Worm (Caenorhabditis elegans) whole organism, L4 larva: ENCODE data around the gene Y75B12B.13.

ENCODE experiments used
- D1046.2 ChIP-seq: fragments of 200-800 bp; sonication (Bioruptor generic); IDR thresholded peaks from 2 replicates; pipeline ENCODE4 v1.3.6; 2022; ENCODE audit warnings: missing genetic modification characterization, missing compliant biosample characterization
- F37D6.2 ChIP-seq: sonication (generic microtip); optimal IDR thresholded peaks from 2 replicates; lab custom pipeline; 2016; ENCODE audit warnings: mild to moderate bottlenecking, missing genetic modification characterization, missing compliant biosample characterization
- T26A8.4 ChIP-seq: fragments of 200-800 bp; sonication (Bioruptor generic); IDR thresholded peaks from 2 replicates; pipeline ENCODE4 v1.3.6; 2022; ENCODE audit warnings: missing genetic modification characterization, missing compliant biosample characterization
- Y5F2A.4 ChIP-seq: fragments of 200-800 bp; sonication (Bioruptor generic); optimal IDR thresholded peaks from 2 replicates; lab custom pipeline; 2018; ENCODE audit warnings: mild to moderate bottlenecking, missing genetic modification characterization, missing compliant biosample characterization
- Y75B8A.6 ChIP-seq: fragments of 200-800 bp; sonication (Bioruptor generic); IDR thresholded peaks from 2 replicates; pipeline ENCODE4 v1.3.6; 2022; ENCODE audit warnings: missing genetic modification reagents, missing genetic modification characterization, missing compliant biosample characterization
- ZK337.2 ChIP-seq: fragments of 200-800 bp; sonication (Bioruptor generic); IDR thresholded peaks from 2 replicates; pipeline ENCODE4 v1.3.6; 2022; ENCODE audit warnings: missing genetic modification reagents, missing genetic modification characterization, missing compliant biosample characterization
- aha-1 ChIP-seq: fragments of 150-350 bp; peaks from one replicate; lab custom pipeline; 2014; ENCODE audit warnings: missing biosample characterization, missing genetic modification characterization
- aly-2 ChIP-seq: sonication (generic microtip); optimal IDR thresholded peaks from 2 replicates; lab custom pipeline; 2018; ENCODE audit warnings: missing biosample characterization, missing genetic modification characterization
- ceh-20 ChIP-seq: fragments of 200-800 bp; sonication (Bioruptor generic); IDR thresholded peaks from 2 replicates; pipeline ENCODE4 v1.3.6; 2022; ENCODE audit warnings: missing genetic modification reagents, missing genetic modification characterization, missing compliant biosample characterization
- ceh-62 ChIP-seq: sonication (generic microtip); optimal IDR thresholded peaks from 2 replicates; lab custom pipeline; 2017; ENCODE audit warnings: missing biosample characterization, missing genetic modification characterization
- ceh-82 ChIP-seq: sonication (generic microtip); optimal IDR thresholded peaks from 2 replicates; lab custom pipeline; 2017; ENCODE audit warnings: missing biosample characterization, missing genetic modification characterization
- ctbp-1 ChIP-seq: fragments of 200-800 bp; sonication (Bioruptor generic); IDR thresholded peaks from 2 replicates; pipeline ENCODE4 v1.3.6; 2022; ENCODE audit warnings: missing genetic modification reagents, missing genetic modification characterization, missing compliant biosample characterization
- daf-16 ChIP-seq, 3 experiments: sonication (generic microtip); optimal IDR thresholded peaks; 2 replicates each; lab custom pipeline; 2016 to 2017; ENCODE audit warnings: missing genetic modification characterization in 3 of 3, missing genetic modification reagents in 3 of 3, mild to moderate bottlenecking in 2 of 3, missing compliant biosample characterization in 2 of 3, missing biosample characterization in 1 of 3, moderate library complexity in 1 of 3
- dmd-8 ChIP-seq: fragments of 200-800 bp; sonication (Bioruptor generic); IDR thresholded peaks from 2 replicates; pipeline ENCODE4 v1.3.6; 2022; ENCODE audit warnings: missing genetic modification characterization, missing compliant biosample characterization
- dve-1 ChIP-seq: sonication (generic microtip); optimal IDR thresholded peaks from 2 replicates; lab custom pipeline; 2017; ENCODE audit warnings: antibody characterized with exemption, mild to moderate bottlenecking, missing genetic modification characterization, missing compliant biosample characterization; ENCODE audit not compliant: insufficient read depth
- egl-43 ChIP-seq: fragments of 200-800 bp; sonication (Bioruptor generic); IDR thresholded peaks from 2 replicates; pipeline ENCODE4 v1.3.6; 2022; ENCODE audit warnings: missing genetic modification reagents, missing genetic modification characterization, missing compliant biosample characterization
- fkh-10 ChIP-seq: fragments of 150-350 bp; optimal IDR thresholded peaks from 2 replicates; lab custom pipeline; 2014; ENCODE audit warnings: missing biosample characterization, missing genetic modification reagents, missing genetic modification characterization
- fos-1 ChIP-seq: fragments of 150-350 bp; optimal IDR thresholded peaks from 2 replicates; lab custom pipeline; 2014; ENCODE audit warnings: missing biosample characterization, missing genetic modification characterization
- gei-8 ChIP-seq: fragments of 200-800 bp; sonication (Bioruptor generic); optimal IDR thresholded peaks from 2 replicates; lab custom pipeline; 2018; ENCODE audit warnings: mild to moderate bottlenecking, missing genetic modification characterization, missing compliant biosample characterization
- hif-1 ChIP-seq, 2 experiments: sonication (generic microtip); optimal IDR thresholded peaks; 2 replicates each; lab custom pipeline; 2016 to 2017; ENCODE audit warnings: missing compliant biosample characterization in 2 of 2, missing genetic modification characterization in 2 of 2, missing genetic modification reagents in 2 of 2, missing genotype in 2 of 2, mild to moderate bottlenecking in 1 of 2
- hlh-30 ChIP-seq: sonication (generic microtip); optimal IDR thresholded peaks from 2 replicates; lab custom pipeline; 2017; ENCODE audit warnings: antibody characterized with exemption, mild to moderate bottlenecking, missing genetic modification characterization, missing compliant biosample characterization; ENCODE audit not compliant: insufficient read depth
- hmg-1.1 ChIP-seq: fragments of 200-800 bp; sonication (Bioruptor generic); IDR thresholded peaks from 2 replicates; pipeline ENCODE4 v1.3.6; 2022; ENCODE audit warnings: missing genetic modification reagents, missing genetic modification characterization, missing compliant biosample characterization
- lim-7 ChIP-seq: fragments of 200-800 bp; sonication (Bioruptor generic); IDR thresholded peaks from 2 replicates; pipeline ENCODE4 v1.3.6; 2022; ENCODE audit warnings: missing genetic modification characterization, missing compliant biosample characterization
- lin-29 ChIP-seq: fragments of 200-800 bp; sonication (Bioruptor generic); IDR thresholded peaks from 2 replicates; pipeline ENCODE4 v1.3.6; 2022; ENCODE audit warnings: missing genetic modification reagents, missing genetic modification characterization, missing compliant biosample characterization
- lin-39 ChIP-seq: fragments of 150-350 bp; optimal IDR thresholded peaks from 2 replicates; lab custom pipeline; 2014; ENCODE audit warnings: missing biosample characterization, missing genetic modification reagents, missing genetic modification characterization
- madf-5 ChIP-seq, 2 experiments: fragments of 200-800 bp; sonication (Bioruptor generic); IDR thresholded peaks; 2 replicates each; pipeline ENCODE4 v1.3.6; 2022; ENCODE audit warnings: missing compliant biosample characterization in 2 of 2, missing genetic modification characterization in 2 of 2
- mxl-2 ChIP-seq: fragments of 200-800 bp; sonication (Bioruptor generic); conservative IDR thresholded peaks from 2 replicates; pipeline ENCODE4 v1.3.6; 2022; ENCODE audit warnings: missing genetic modification reagents, missing genetic modification characterization, missing compliant biosample characterization
- nhr-11 ChIP-seq: fragments of 150-350 bp; optimal IDR thresholded peaks from 2 replicates; lab custom pipeline; 2014; ENCODE audit warnings: missing biosample characterization, missing genetic modification characterization
- nhr-111 ChIP-seq: fragments of 200-800 bp; sonication (Bioruptor generic); optimal IDR thresholded peaks from 2 replicates; lab custom pipeline; 2018; ENCODE audit warnings: mild to moderate bottlenecking, missing genetic modification characterization, missing compliant biosample characterization
- nhr-237 ChIP-seq: sonication (generic microtip); optimal IDR thresholded peaks from 2 replicates; lab custom pipeline; 2017; ENCODE audit warnings: missing biosample characterization, missing genetic modification characterization
- nhr-25 ChIP-seq: sonication (generic microtip); optimal IDR thresholded peaks from 2 replicates; lab custom pipeline; 2017; ENCODE audit warnings: missing genetic modification characterization, mild to moderate bottlenecking, missing compliant biosample characterization, antibody characterized with exemption, moderate library complexity, borderline replicate concordance; ENCODE audit not compliant: insufficient read depth
- nhr-42 ChIP-seq: fragments of 200-800 bp; sonication (Bioruptor generic); IDR thresholded peaks from 2 replicates; pipeline ENCODE4 v1.3.6; 2022; ENCODE audit warnings: missing genetic modification characterization, missing compliant biosample characterization
- nhr-48 ChIP-seq: sonication (generic microtip); optimal IDR thresholded peaks from 2 replicates; lab custom pipeline; 2016; ENCODE audit warnings: mild to moderate bottlenecking, missing genetic modification characterization, missing compliant biosample characterization
- nhr-76 ChIP-seq: fragments of 150-350 bp; optimal IDR thresholded peaks from 2 replicates; lab custom pipeline; 2014; ENCODE audit warnings: missing biosample characterization, missing genetic modification characterization
- nhr-77 ChIP-seq: fragments of 150-350 bp; optimal IDR thresholded peaks from 2 replicates; lab custom pipeline; 2014; ENCODE audit warnings: missing biosample characterization, missing genetic modification characterization
- php-3 ChIP-seq: fragments of 200-800 bp; sonication (Bioruptor generic); IDR thresholded peaks from 2 replicates; pipeline ENCODE4 v1.3.6; 2022; ENCODE audit warnings: missing genetic modification reagents, missing genetic modification characterization, missing compliant biosample characterization
- saeg-2 ChIP-seq: fragments of 200-800 bp; sonication (Bioruptor generic); IDR thresholded peaks from 2 replicates; pipeline ENCODE4 v1.3.6; 2022; ENCODE audit warnings: missing genetic modification reagents, missing genetic modification characterization, missing compliant biosample characterization
- set-16 ChIP-seq: fragments of 200-800 bp; sonication (Bioruptor generic); IDR thresholded peaks from 2 replicates; pipeline ENCODE4 v1.3.6; 2022; ENCODE audit warnings: missing genetic modification reagents, missing genetic modification characterization, missing compliant biosample characterization
- skn-1 ChIP-seq: fragments of 150-350 bp; optimal IDR thresholded peaks from 2 replicates; lab custom pipeline; 2014; ENCODE audit warnings: missing biosample characterization, missing genetic modification characterization
- spr-3 ChIP-seq: fragments of 200-800 bp; sonication (Bioruptor generic); optimal IDR thresholded peaks from 2 replicates; lab custom pipeline; 2018; ENCODE audit warnings: mild to moderate bottlenecking, missing genetic modification characterization, missing compliant biosample characterization
- unc-130 ChIP-seq: sonication (generic microtip); optimal IDR thresholded peaks from 2 replicates; lab custom pipeline; 2016; ENCODE audit warnings: missing genetic modification reagents, missing genetic modification characterization, missing compliant biosample characterization
- zfp-3 ChIP-seq: fragments of 200-800 bp; sonication (Bioruptor generic); conservative IDR thresholded peaks from 2 replicates; pipeline ENCODE4 v1.3.6; 2022; ENCODE audit warnings: missing genetic modification reagents, missing genetic modification characterization, missing compliant biosample characterization
- zip-11 ChIP-seq: fragments of 200-800 bp; sonication (Bioruptor generic); IDR thresholded peaks from 2 replicates; pipeline ENCODE4 v1.3.6; 2022; ENCODE audit warnings: missing genetic modification characterization, missing compliant biosample characterization
- zip-2 ChIP-seq: fragments of 150-350 bp; optimal IDR thresholded peaks from 2 replicates; lab custom pipeline; 2014; ENCODE audit warnings: missing biosample characterization, missing genetic modification characterization
- ztf-11 ChIP-seq: fragments of 150-350 bp; optimal IDR thresholded peaks from 2 replicates; lab custom pipeline; 2014; ENCODE audit warnings: missing biosample characterization, missing genetic modification characterization

Y75B12B.13 gene

ce11 chrV:15187083-15188057 lies 6.4 kb downstream of the Y75B12B.13 start, which contains the start of the genes cyn-7 and bath-36 (continued):
- TF ChIP-seq mxl-2 (GFP tag; lab: Robert Waterston, UW) (no peak), zip-2 (peak; percentile 18), ceh-82 (tag; lab: Kevin White, UChicago) (no peak), spr-3 (GFP tag; lab: Kevin White, UChicago) (no peak), nhr-77 (tag; lab: Kevin White, UChicago) (peak; percentile 60), ZK337.2 (GFP tag; lab: Robert Waterston, UW) (no peak), skn-1 (no peak), egl-43 (GFP tag; lab: Robert Waterston, UW) (no peak), nhr-11 (tag; lab: Kevin White, UChicago) (peak; percentile 71), hif-1 (tag; optimal IDR thresholded peaks at IDR 0.05; lab: Kevin White, UChicago) (peak in 1 of 2 experiments; percentile 29), hmg-1.1 (GFP tag; lab: Robert Waterston, UW) (no peak), madf-5 (GFP tag; IDR thresholded peaks at IDR 0.05; lab: Robert Waterston, UW) (no peak), hlh-30 (tag; lab: Kevin White, UChicago) (peak; percentile 20), set-16 (GFP tag; lab: Robert Waterston, UW) (no peak), lin-29 (GFP tag; lab: Robert Waterston, UW) (no peak), aha-1 (tag; lab: Kevin White, UChicago) (peak; percentile 92), nhr-48 (tag; lab: Kevin White, UChicago) (peak; percentile 75), gei-8 (GFP tag; lab: Kevin White, UChicago) (no peak), lin-39 (tag; lab: Kevin White, UChicago) (no peak), nhr-111 (GFP tag; lab: Kevin White, UChicago) (no peak)
- TF ChIP-seq, all 104 proteins: peak for 39

- TF ChIP-seq D1046.2 (no peak), lim-7 (0 out of 2 replicates have a peak, but pooled peaks have one; percentile 48), mxl-2 (GFP tag; lab: Robert Waterston, UW) (no peak), ctbp-1 (GFP tag; lab: Robert Waterston, UW) (no peak), php-3 (GFP tag; lab: Robert Waterston, UW) (no peak), nhr-237 (no peak), ceh-20 (GFP tag; lab: Robert Waterston, UW) (no peak), fkh-10 (GFP tag; lab: Kevin White, UChicago) (no peak), ceh-62 (tag; lab: Kevin White, UChicago) (no peak), nhr-48 (tag; lab: Kevin White, UChicago) (no peak), zip-11 (no peak), spr-3 (GFP tag; lab: Kevin White, UChicago) (no peak), nhr-111 (GFP tag; lab: Kevin White, UChicago) (no peak), nhr-42 (GFP tag; lab: Robert Waterston, UW) (no peak), ztf-11 (tag; lab: Kevin White, UChicago) (no peak), T26A8.4 (GFP tag; lab: Robert Waterston, UW) (no peak), ZK337.2 (GFP tag; lab: Robert Waterston, UW) (no peak), nhr-11 (tag; lab: Kevin White, UChicago) (no peak), Y5F2A.4 (no peak), daf-16 (GFP tag; optimal IDR thresholded peaks at IDR 0.05; lab: Kevin White, UChicago) (no peak), daf-16 (tag; optimal IDR thresholded peaks at IDR 0.05; lab: Kevin White, UChicago) (no peak), dmd-8 (GFP tag; lab: Robert Waterston, UW) (0 out of 2 replicates have a peak, but pooled peaks have one; percentile 4), dve-1 (tag; lab: Kevin White, UChicago) (no peak), zfp-3 (GFP tag; lab: Robert Waterston, UW) (no peak), F37D6.2 (no peak), nhr-76 (tag; lab: Kevin White, UChicago) (no peak), saeg-2 (GFP tag; lab: Robert Waterston, UW) (no peak), hif-1 (tag; optimal IDR thresholded peaks at IDR 0.05; lab: Kevin White, UChicago) (no peak), fos-1 (tag; lab: Kevin White, UChicago) (no peak), aly-2 (tag; lab: Kevin White, UChicago) (peak; percentile 43), Y75B8A.6 (GFP tag; lab: Robert Waterston, UW) (no peak), unc-130 (GFP tag; lab: Kevin White, UChicago) (peak; percentile 26), nhr-25 (tag; lab: Kevin White, UChicago) (no peak)
Observed at ce11 chrV:15186259-15186927, 7.4 kb downstream of the Y75B12B.13 start, which contains the start of gene Y75B12B.3. Gene Y75B12B.3, minus strand, starts transcription at chrV:15186279.
